Fruit fly (Drosophila melanogaster): ENCODE data around the gene IP3K2.
A peak's percentile ranks its signal among the peaks of the same experiment; 100 is the strongest.

The IP3K2 gene

DNA sequence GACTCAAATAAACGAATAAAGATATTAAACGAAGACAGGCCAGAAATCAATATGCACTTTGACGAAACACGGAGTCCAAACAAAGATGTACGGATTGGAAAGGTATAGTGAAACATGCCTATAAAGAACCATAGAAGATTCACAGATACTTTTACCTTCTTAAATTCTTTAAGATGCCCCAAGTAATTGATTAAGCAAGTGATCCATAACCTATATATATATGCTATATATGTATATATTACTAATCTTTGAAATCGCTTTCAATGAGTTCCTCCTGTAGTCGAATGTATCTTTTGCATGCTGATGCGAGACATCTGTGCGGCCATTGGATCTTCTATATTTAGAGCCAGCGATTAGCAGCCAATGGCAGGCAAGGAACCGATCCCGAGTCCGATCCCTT lies 64.7 kb downstream of the IP3K2 start, which contains the start of gene dmrt11E (continued):
- TF ChIP-seq sens-2 (GFP tag; IDR thresholded peaks at IDR 0.05) (0 out of 2 replicates have a peak, but pooled peaks have one; percentile 8), esg (GFP tag; conservative IDR thresholded peaks at IDR 0.05) (peak; percentile 45), sima (GFP tag; optimal IDR thresholded peaks at IDR 0.05) (no peak), sens (GFP tag) (peak; percentile 79), CG9932 (GFP tag; IDR thresholded peaks at IDR 0.05) (no peak), CG14050 (GFP tag; IDR thresholded peaks at IDR 0.05) (peak; percentile 48; the same call in 1 of the 3 replicates), D19B (GFP tag; optimal IDR thresholded peaks at IDR 0.05) (no peak), CG12391 (tag; optimal IDR thresholded peaks at IDR 0.05) (peak; percentile 76), ham (GFP tag; IDR thresholded peaks at IDR 0.05) (no peak), seq (GFP tag; IDR thresholded peaks at IDR 0.05) (no peak), CG10654 (GFP tag; optimal IDR thresholded peaks at IDR 0.05) (peak; percentile 45), CG2875 (GFP tag; optimal IDR thresholded peaks at IDR 0.05) (peak; percentile 58), zf30C (GFP tag; optimal IDR thresholded peaks at IDR 0.05) (no peak), Dip3 (GFP tag; optimal IDR thresholded peaks at IDR 0.05) (no peak), CG9797 (GFP tag; optimal IDR thresholded peaks at IDR 0.05) (no peak), tup (GFP tag; optimal IDR thresholded peaks at IDR 0.05) (no peak), C15 (GFP tag; IDR thresholded peaks at IDR 0.05) (no peak), luna (GFP tag; optimal IDR thresholded peaks at IDR 0.05) (no peak), CG15479 (GFP tag; optimal IDR thresholded peaks at IDR 0.05) (no peak), wdn (GFP tag; IDR thresholded peaks at IDR 0.05) (no peak), PHDP (tag; optimal IDR thresholded peaks at IDR 0.05) (peak; percentile 65), dan (GFP tag; IDR thresholded peaks at IDR 0.05) (no peak), CG4617 (GFP tag; optimal IDR thresholded peaks at IDR 0.05; ENCODE audit: borderline replicate concordance) (no peak), CG11560 (tag; IDR thresholded peaks at IDR 0.05) (no peak), tna (GFP tag; IDR thresholded peaks at IDR 0.05; ENCODE audit: partially characterized antibody) (no peak), Nf-YC (tag; optimal IDR thresholded peaks at IDR 0.05) (peak; percentile 92), CG1792 (GFP tag; optimal IDR thresholded peaks at IDR 0.05) (no peak), gcm (GFP tag; optimal IDR thresholded peaks at IDR 0.05) (peak; percentile 59), ranshi (GFP tag; IDR thresholded peaks at IDR 0.05) (peak; percentile 49; the same call in 1 of the 2 replicates), stc (GFP tag; IDR thresholded peaks at IDR 0.05) (peak; percentile 29; the same call in 1 of the 2 replicates), Gug (GFP tag; IDR thresholded peaks at IDR 0.05) (no peak; the same call in 3 of the 4 replicates), BEAF-32 (GFP tag; optimal IDR thresholded peaks at IDR 0.05) (no peak), CG12236 (GFP tag; optimal IDR thresholded peaks at IDR 0.05) (no peak), Oli (tag; optimal IDR thresholded peaks at IDR 0.05) (peak; percentile 60), nerfin-1 (tag; optimal IDR thresholded peaks at IDR 0.05) (peak; percentile 54), Hmx (GFP tag; optimal IDR thresholded peaks at IDR 0.05) (no peak), CG1603 (tag; optimal IDR thresholded peaks at IDR 0.05) (peak; percentile 74), psq (GFP tag; optimal IDR thresholded peaks at IDR 0.05) (no peak), CG34422 (GFP tag; IDR thresholded peaks at IDR 0.05) (peak; percentile 32; the same call in 2 of the 3 replicates), Doc2 (GFP tag; IDR thresholded peaks at IDR 0.05) (no peak), E2f2 (GFP tag; IDR thresholded peaks at IDR 0.05) (0 out of 2 replicates have a peak, but pooled peaks have one; percentile 16), CG18619 (GFP tag; optimal IDR thresholded peaks at IDR 0.05) (no peak), inv (GFP tag; IDR thresholded peaks at IDR 0.05; ENCODE audit: partially characterized antibody) (no peak), CG6254 (GFP tag; optimal IDR thresholded peaks at IDR 0.05) (peak; percentile 49), Lpt (GFP tag; optimal IDR thresholded peaks at IDR 0.05) (no peak), Chrac-16 (GFP tag; optimal IDR thresholded peaks at IDR 0.05) (peak; percentile 42), CG2116 (GFP tag; optimal IDR thresholded peaks at IDR 0.05) (no peak), chm (GFP tag; IDR thresholded peaks at IDR 0.05) (peak; percentile 49; the same call in 1 of the 2 replicates), CG6689 (GFP tag; IDR thresholded peaks at IDR 0.05) (peak; percentile 64), Fer3 (tag; optimal IDR thresholded peaks at IDR 0.05) (peak; percentile 36), ftz-f1 (GFP tag; optimal IDR thresholded peaks at IDR 0.05) (no peak), org-1 (GFP tag; optimal IDR thresholded peaks at IDR 0.05) (no peak)

All from whole organism, embryonic.